Fruit fly (Drosophila melanogaster): ENCODE results near the gene sowah.

Gene sowah

DNA sequence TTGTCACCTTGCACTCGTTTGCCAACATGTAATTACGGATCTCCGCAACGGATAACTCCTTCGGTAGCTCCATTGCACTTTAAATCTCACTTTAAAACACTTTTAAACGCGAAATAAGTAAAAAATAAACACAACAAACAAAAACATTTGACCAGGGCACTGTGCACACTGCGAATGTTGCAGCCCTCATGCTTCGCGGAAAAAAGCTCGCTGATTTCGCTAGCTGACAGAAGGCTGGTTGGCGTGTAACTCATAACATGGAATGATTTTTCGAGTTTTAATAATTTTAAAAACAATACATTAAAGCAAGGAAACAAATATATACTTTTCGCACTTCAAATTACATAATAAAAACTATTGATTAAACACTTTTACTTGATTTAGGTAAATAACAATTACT lies at the start of gene sowah (continued):
- no peak for TF ChIP-seq CG16779 (GFP tag; IDR thresholded peaks at IDR 0.05)
- peak; percentile 68 for TF ChIP-seq CG9876 (GFP tag; optimal IDR thresholded peaks at IDR 0.05)
- peak; percentile 44 for TF ChIP-seq Bdp1 (GFP tag; optimal IDR thresholded peaks at IDR 0.05)
- TF ChIP-seq CG9609 (GFP tag; optimal IDR thresholded peaks at IDR 0.05): peak; percentile 63
- no peak for TF ChIP-seq Nf-YA (GFP tag; IDR thresholded peaks at IDR 0.05)
- TF ChIP-seq CG10147 (GFP tag; optimal IDR thresholded peaks at IDR 0.05): no peak
- TF ChIP-seq CG14965 (GFP tag; optimal IDR thresholded peaks at IDR 0.05; ENCODE audit: borderline replicate concordance): no peak
- TF ChIP-seq fd64A (GFP tag; optimal IDR thresholded peaks at IDR 0.05): no peak
- TF ChIP-seq CG13424 (tag; optimal IDR thresholded peaks at IDR 0.05): peak; percentile 34
- peak; percentile 42; the same call in 1 of the 2 replicates for TF ChIP-seq lmd (GFP tag; IDR thresholded peaks at IDR 0.05)
- TF ChIP-seq Lpt (GFP tag; optimal IDR thresholded peaks at IDR 0.05): no peak
- TF ChIP-seq lola (GFP tag; optimal IDR thresholded peaks at IDR 0.05): peak in 1 of 3 experiments; percentile 3
- TF ChIP-seq Chrac-16 (GFP tag; optimal IDR thresholded peaks at IDR 0.05): peak; percentile 29
- peak; percentile 76 for TF ChIP-seq CoRest (tag; optimal IDR thresholded peaks at IDR 0.05)
- TF ChIP-seq Xbp1 (GFP tag; optimal IDR thresholded peaks at IDR 0.05): peak; percentile 59
- peak; percentile 41 for TF ChIP-seq CG18262 (tag; optimal IDR thresholded peaks at IDR 0.05)
- TF ChIP-seq chinmo (GFP tag; IDR thresholded peaks at IDR 0.05; ENCODE audit: partially characterized antibody): no peak
- no peak for TF ChIP-seq Oaz (GFP tag; IDR thresholded peaks at IDR 0.05)
- TF ChIP-seq ase (GFP tag; IDR thresholded peaks at IDR 0.05): peak; percentile 66; the same call in 2 of the 3 replicates
- TF ChIP-seq CG6791 (GFP tag; IDR thresholded peaks at IDR 0.05; ENCODE audit: partially characterized antibody): peak; percentile 80
- TF ChIP-seq cad (GFP tag; optimal IDR thresholded peaks at IDR 0.05): no peak
- TF ChIP-seq CG9797 (GFP tag; optimal IDR thresholded peaks at IDR 0.05): peak; percentile 18
- TF ChIP-seq zen2 (GFP tag; IDR thresholded peaks at IDR 0.05; ENCODE audit: partially characterized antibody): no peak
- peak; percentile 38 for TF ChIP-seq CG11398 (GFP tag; optimal IDR thresholded peaks at IDR 0.05)
- peak; percentile 67 for TF ChIP-seq MESR4 (GFP tag; optimal IDR thresholded peaks at IDR 0.05)
- peak; percentile 10 for TF ChIP-seq CG13296 (GFP tag; optimal IDR thresholded peaks at IDR 0.05)
- peak; percentile 47; the same call in 1 of the 2 replicates for TF ChIP-seq CG32772 (GFP tag; IDR thresholded peaks at IDR 0.05)
- peak; percentile 0 for TF ChIP-seq CG33557 (GFP tag; optimal IDR thresholded peaks at IDR 0.05)
- no peak for TF ChIP-seq Mes4 (GFP tag; optimal IDR thresholded peaks at IDR 0.05)
- TF ChIP-seq Ada2b (GFP tag; IDR thresholded peaks at IDR 0.05): 0 out of 2 replicates have a peak, but pooled peaks have one; percentile 8
- TF ChIP-seq ftz-f1 (GFP tag; optimal IDR thresholded peaks at IDR 0.05): peak; percentile 9
- no peak for TF ChIP-seq CG6175 (GFP tag; IDR thresholded peaks at IDR 0.05)
- TF ChIP-seq grn (GFP tag; optimal IDR thresholded peaks at IDR 0.05): no peak
- TF ChIP-seq CG4854 (GFP tag; optimal IDR thresholded peaks at IDR 0.05): peak; percentile 28
- peak; percentile 42 for TF ChIP-seq Meics (GFP tag; optimal IDR thresholded peaks at IDR 0.05)
- no peak for TF ChIP-seq CG4404 (GFP tag; IDR thresholded peaks at IDR 0.05)
- TF ChIP-seq B-H1 (GFP tag; IDR thresholded peaks at IDR 0.05): no peak
- peak; percentile 4 for TF ChIP-seq CG10543 (GFP tag; optimal IDR thresholded peaks at IDR 0.05)
- peak; percentile 36 for TF ChIP-seq CG10979 (tag; optimal IDR thresholded peaks at IDR 0.05)
- no peak for TF ChIP-seq Doc3 (GFP tag; IDR thresholded peaks at IDR 0.05; ENCODE audit: partially characterized antibody)
- no peak for TF ChIP-seq eyg (GFP tag; optimal IDR thresholded peaks at IDR 0.05)
- TF ChIP-seq Lim3 (GFP tag; IDR thresholded peaks at IDR 0.05): no peak
- TF ChIP-seq unpg (GFP tag; optimal IDR thresholded peaks at IDR 0.05): no peak
- TF ChIP-seq psq (GFP tag; optimal IDR thresholded peaks at IDR 0.05): no peak
- peak; percentile 32 for TF ChIP-seq zfh2 (GFP tag; optimal IDR thresholded peaks at IDR 0.05)
- no peak for TF ChIP-seq CG18476 (GFP tag; optimal IDR thresholded peaks at IDR 0.05)
- peak; percentile 57 for TF ChIP-seq E2f2 (GFP tag; IDR thresholded peaks at IDR 0.05)
- peak; percentile 76 for TF ChIP-seq HmgZ (tag; optimal IDR thresholded peaks at IDR 0.05)
- TF ChIP-seq Adf1 (GFP tag; IDR thresholded peaks at IDR 0.05): peak; percentile 22; the same call in 1 of the 2 replicates
- no peak for TF ChIP-seq br (optimal IDR thresholded peaks at IDR 0.05)
- TF ChIP-seq HLH3B (GFP tag; IDR thresholded peaks at IDR 0.05): peak; percentile 7; the same call in 1 of the 2 replicates
